Worm (Caenorhabditis elegans) whole organism, young adult: ENCODE measurements around the gene tag-196.

Experiments used
- aptf-3 ChIP-seq: fragments of 200-800 bp; sonication (Bioruptor generic); IDR thresholded peaks from 2 replicates; pipeline ENCODE4 v1.3.6; 2022; ENCODE audit warnings: missing genetic modification characterization, missing compliant biosample characterization
- bed-2 ChIP-seq: fragments of 200-800 bp; sonication (Bioruptor generic); IDR thresholded peaks from 2 replicates; pipeline ENCODE4 v1.3.6; 2022; ENCODE audit warnings: missing genetic modification reagents, missing genetic modification characterization, missing compliant biosample characterization
- nhr-120 ChIP-seq: fragments of 200-800 bp; sonication (Bioruptor generic); IDR thresholded peaks from 2 replicates; pipeline ENCODE4 v1.3.6; 2022; ENCODE audit warnings: missing genetic modification characterization, missing compliant biosample characterization
- nhr-27 ChIP-seq: fragments of 200-800 bp; sonication (Bioruptor generic); optimal IDR thresholded peaks from 2 replicates; lab custom pipeline; 2018; ENCODE audit warnings: mild to moderate bottlenecking, missing genetic modification characterization, moderate library complexity, missing compliant biosample characterization

DNA sequence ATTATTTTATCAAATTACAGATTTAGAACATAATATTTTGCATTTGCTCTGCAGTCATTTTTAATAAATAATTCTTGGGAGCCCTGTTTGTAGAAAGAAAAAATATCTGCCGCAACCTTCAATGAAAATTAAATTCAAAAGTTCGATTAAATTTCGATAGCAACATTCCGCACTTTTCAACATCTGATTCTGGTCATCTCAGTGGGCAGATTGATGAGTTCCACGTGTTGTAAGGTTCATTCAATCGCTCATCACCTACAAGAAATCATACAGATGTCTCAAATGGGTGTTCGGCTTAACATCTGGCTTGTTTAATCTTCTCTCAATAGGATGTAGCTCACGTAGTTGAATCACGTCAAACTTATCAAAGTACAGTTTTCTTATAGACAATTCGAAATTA is 5.2 kb downstream of the tag-196 start:
- TF ChIP-seq nhr-120 (GFP tag; lab: Robert Waterston, UW) (no peak), bed-2 (GFP tag; lab: Robert Waterston, UW) (no peak), nhr-27 (no peak), aptf-3 (GFP tag; lab: Robert Waterston, UW) (no peak)
